Worm (Caenorhabditis elegans) whole organism, young adult: ENCODE measurements around the gene W09D10.4.
A peak's percentile ranks its signal among the peaks of the same experiment; 100 is the strongest.

Experiments used
- B0035.1 ChIP-seq: sonication (generic microtip); optimal IDR thresholded peaks from 2 replicates; lab custom pipeline; 2016; ENCODE audit warnings: missing genetic modification characterization, mild to moderate bottlenecking, missing compliant biosample characterization, missing genotype, missing genetic modification reagents
- B0261.1 ChIP-seq: sonication (generic microtip); optimal IDR thresholded peaks from 2 replicates; lab custom pipeline; 2016; ENCODE audit warnings: mild to moderate bottlenecking, missing genetic modification characterization, moderate library complexity, missing compliant biosample characterization
- B0336.3 ChIP-seq: fragments of 200-800 bp; sonication (Bioruptor generic); IDR thresholded peaks from 2 replicates; pipeline ENCODE4 v1.3.6; 2022; ENCODE audit warnings: missing genetic modification characterization, missing compliant biosample characterization
- C17E4.6 ChIP-seq: fragments of 200-800 bp; sonication (Bioruptor generic); IDR thresholded peaks from 2 replicates; pipeline ENCODE4 v1.3.6; 2022; ENCODE audit warnings: missing genetic modification reagents, missing genetic modification characterization, missing compliant biosample characterization
- F22D6.2 ChIP-seq: sonication (generic microtip); optimal IDR thresholded peaks from 2 replicates; lab custom pipeline; 2016; ENCODE audit warnings: mild to moderate bottlenecking, missing genetic modification characterization, missing compliant biosample characterization
- F23B12.7 ChIP-seq: sonication (generic microtip); optimal IDR thresholded peaks from 2 replicates; lab custom pipeline; 2017; ENCODE audit warnings: missing genetic modification characterization, mild to moderate bottlenecking, missing compliant biosample characterization, antibody characterized with exemption, moderate library complexity; ENCODE audit not compliant: insufficient read depth
- F33H1.4 ChIP-seq: fragments of 200-800 bp; sonication (Bioruptor generic); IDR thresholded peaks from 2 replicates; pipeline ENCODE4 v1.3.6; 2022; ENCODE audit warnings: missing genetic modification reagents, missing genetic modification characterization, missing compliant biosample characterization
- F52B5.7 ChIP-seq: sonication (generic microtip); optimal IDR thresholded peaks from 2 replicates; lab custom pipeline; 2016; ENCODE audit warnings: mild to moderate bottlenecking, missing genetic modification characterization, missing compliant biosample characterization
- K11D2.4 ChIP-seq: fragments of 200-800 bp; sonication (Bioruptor generic); IDR thresholded peaks from 2 replicates; pipeline ENCODE4 v1.3.6; 2022; ENCODE audit warnings: missing genetic modification reagents, missing genetic modification characterization, missing compliant biosample characterization
- K12H6.12 ChIP-seq: fragments of 200-800 bp; sonication (Bioruptor generic); optimal IDR thresholded peaks from 2 replicates; lab custom pipeline; 2018; ENCODE audit warnings: mild to moderate bottlenecking, missing genetic modification characterization, missing compliant biosample characterization
- ZK185.1 ChIP-seq: sonication (generic microtip); optimal IDR thresholded peaks from 2 replicates; lab custom pipeline; 2016; ENCODE audit warnings: mild to moderate bottlenecking, missing genetic modification characterization, missing compliant biosample characterization; ENCODE audit not compliant: poor library complexity, severe bottlenecking
- aptf-2 ChIP-seq: fragments of 200-800 bp; sonication (Bioruptor generic); conservative IDR thresholded peaks from 2 replicates; pipeline ENCODE4 v1.3.6; 2022; ENCODE audit warnings: missing genetic modification reagents, missing genetic modification characterization, missing compliant biosample characterization
- ccch-3 ChIP-seq: fragments of 200-800 bp; sonication (Bioruptor generic); optimal IDR thresholded peaks from 2 replicates; lab custom pipeline; 2018; ENCODE audit warnings: mild to moderate bottlenecking, missing genetic modification characterization, missing compliant biosample characterization
- ceh-40 ChIP-seq: fragments of 200-800 bp; sonication (Bioruptor generic); IDR thresholded peaks from 2 replicates; pipeline ENCODE4 v1.3.6; 2022; ENCODE audit warnings: missing genetic modification characterization, missing compliant biosample characterization
- ceh-79 ChIP-seq: sonication (generic microtip); optimal IDR thresholded peaks from 2 replicates; lab custom pipeline; 2017; ENCODE audit warnings: mild to moderate bottlenecking, missing genetic modification characterization, missing compliant biosample characterization
- die-1 ChIP-seq: sonication (generic microtip); optimal IDR thresholded peaks from 2 replicates; lab custom pipeline; 2016; ENCODE audit warnings: missing genotype, mild to moderate bottlenecking, missing genetic modification characterization, missing compliant biosample characterization
- dpff-1 ChIP-seq: sonication (generic microtip); optimal IDR thresholded peaks from 2 replicates; lab custom pipeline; 2017; ENCODE audit warnings: mild to moderate bottlenecking, missing genetic modification characterization, missing compliant biosample characterization
- efl-1 ChIP-seq: fragments of 150-350 bp; optimal IDR thresholded peaks from 2 replicates; lab custom pipeline; 2014; ENCODE audit warnings: missing biosample characterization, missing genetic modification reagents, missing genetic modification characterization
- ets-4 ChIP-seq: fragments of 200-800 bp; sonication (Bioruptor generic); optimal IDR thresholded peaks from 2 replicates; lab custom pipeline; 2018; ENCODE audit warnings: mild to moderate bottlenecking, missing genetic modification characterization, missing compliant biosample characterization
- gei-17 ChIP-seq: fragments of 200-800 bp; sonication (Bioruptor generic); optimal IDR thresholded peaks from 2 replicates; lab custom pipeline; 2018; ENCODE audit warnings: mild to moderate bottlenecking, missing genetic modification characterization, missing compliant biosample characterization
- hlh-12 ChIP-seq: sonication (generic microtip); optimal IDR thresholded peaks from 2 replicates; lab custom pipeline; 2016; ENCODE audit warnings: missing genetic modification characterization, missing compliant biosample characterization
- hlh-26 ChIP-seq: fragments of 200-800 bp; sonication (Bioruptor generic); conservative IDR thresholded peaks from 2 replicates; pipeline ENCODE4 v1.3.6; 2022; ENCODE audit warnings: missing genetic modification reagents, missing genetic modification characterization, missing compliant biosample characterization
- hmg-20 ChIP-seq: fragments of 200-800 bp; sonication (Bioruptor generic); IDR thresholded peaks from 2 replicates; pipeline ENCODE4 v1.3.6; 2022; ENCODE audit warnings: missing genetic modification reagents, missing genetic modification characterization, missing compliant biosample characterization
- let-526 ChIP-seq: fragments of 200-800 bp; sonication (Bioruptor generic); IDR thresholded peaks from 2 replicates; pipeline ENCODE4 v1.3.6; 2022; ENCODE audit warnings: missing genetic modification reagents, missing genetic modification characterization, missing compliant biosample characterization
- let-607 ChIP-seq, 2 experiments: fragments of 200-800 bp in 1 of 2; sonication (Bioruptor generic) in 1 of 2; sonication (generic microtip) in 1 of 2; optimal IDR thresholded peaks; 2 replicates each; lab custom pipeline; 2016 to 2018; ENCODE audit warnings: mild to moderate bottlenecking in 2 of 2, missing compliant biosample characterization in 2 of 2, missing genetic modification characterization in 2 of 2, moderate library complexity in 2 of 2, missing genotype in 1 of 2
- lin-26 ChIP-seq: fragments of 200-800 bp; sonication (Bioruptor generic); IDR thresholded peaks from 2 replicates; pipeline ENCODE4 v1.3.6; 2022; ENCODE audit warnings: missing genetic modification reagents, missing genetic modification characterization, missing compliant biosample characterization
- lin-54 ChIP-seq: fragments of 200-800 bp; sonication (Bioruptor generic); optimal IDR thresholded peaks from 2 replicates; lab custom pipeline; 2018; ENCODE audit warnings: mild to moderate bottlenecking, missing genetic modification characterization, missing compliant biosample characterization
- lir-1 ChIP-seq: fragments of 200-800 bp; sonication (Bioruptor generic); conservative IDR thresholded peaks from 2 replicates; pipeline ENCODE4 v1.3.6; 2022; ENCODE audit warnings: missing genetic modification reagents, missing genetic modification characterization, missing compliant biosample characterization
- madf-6 ChIP-seq: fragments of 200-800 bp; sonication (Bioruptor generic); IDR thresholded peaks from 2 replicates; pipeline ENCODE4 v1.3.6; 2022; ENCODE audit warnings: missing genetic modification reagents, missing genetic modification characterization, missing compliant biosample characterization
- madf-8 ChIP-seq: fragments of 200-800 bp; sonication (Bioruptor generic); conservative IDR thresholded peaks from 2 replicates; pipeline ENCODE4 v1.3.6; 2022; ENCODE audit warnings: missing genetic modification reagents, missing genetic modification characterization, missing compliant biosample characterization
- mcd-1 ChIP-seq: fragments of 200-800 bp; sonication (Bioruptor generic); IDR thresholded peaks from 2 replicates; pipeline ENCODE4 v1.3.6; 2022; ENCODE audit warnings: missing genetic modification reagents, missing genetic modification characterization, missing compliant biosample characterization
- mes-4 ChIP-seq: sonication (generic microtip); optimal IDR thresholded peaks from 2 replicates; lab custom pipeline; 2016; ENCODE audit warnings: missing genotype, missing genetic modification characterization, missing compliant biosample characterization
- nhr-179 ChIP-seq: sonication (generic microtip); optimal IDR thresholded peaks from 2 replicates; lab custom pipeline; 2016; ENCODE audit warnings: mild to moderate bottlenecking, missing genetic modification characterization, missing compliant biosample characterization
- nhr-90 ChIP-seq: sonication (generic microtip); optimal IDR thresholded peaks from 2 replicates; lab custom pipeline; 2016; ENCODE audit warnings: missing genotype, mild to moderate bottlenecking, missing genetic modification characterization, missing compliant biosample characterization
- rcor-1 ChIP-seq: fragments of 200-800 bp; sonication (Bioruptor generic); IDR thresholded peaks from 2 replicates; pipeline ENCODE4 v1.3.6; 2022; ENCODE audit warnings: missing genetic modification reagents, missing genetic modification characterization, missing compliant biosample characterization
- somi-1 ChIP-seq: fragments of 200-800 bp; sonication (Bioruptor generic); optimal IDR thresholded peaks from 2 replicates; lab custom pipeline; 2018; ENCODE audit warnings: mild to moderate bottlenecking, missing genetic modification characterization, missing compliant biosample characterization
- tlf-1 ChIP-seq: fragments of 200-800 bp; sonication (Bioruptor generic); optimal IDR thresholded peaks from 2 replicates; lab custom pipeline; 2018; ENCODE audit warnings: mild to moderate bottlenecking, missing genetic modification characterization, missing compliant biosample characterization
- unc-62 ChIP-seq: fragments of 150-350 bp; optimal IDR thresholded peaks from 2 replicates; lab custom pipeline; 2014; ENCODE audit warnings: missing biosample characterization, missing genetic modification reagents, missing genetic modification characterization

The W09D10.4 gene

ce11 chrIII:10739902-10740301, 23.9 kb upstream of the W09D10.4 start (continued):
- TF ChIP-seq F23B12.7 (tag; lab: Kevin White, UChicago) (no peak), F22D6.2 (tag; lab: Kevin White, UChicago) (no peak), gei-17 (GFP tag; lab: Kevin White, UChicago) (no peak), B0035.1 (tag; lab: Kevin White, UChicago) (no peak), somi-1 (GFP tag; lab: Kevin White, UChicago) (no peak), hlh-12 (tag; lab: Kevin White, UChicago) (no peak), mcd-1 (GFP tag; lab: Robert Waterston, UW) (peak; percentile 62), mes-4 (no peak), madf-6 (GFP tag; lab: Robert Waterston, UW) (peak; percentile 37), lin-26 (GFP tag; lab: Robert Waterston, UW) (peak; percentile 76), efl-1 (GFP tag; lab: Kevin White, UChicago) (no peak), ceh-79 (no peak), lin-54 (GFP tag; lab: Kevin White, UChicago) (no peak), F52B5.7 (tag; lab: Kevin White, UChicago) (no peak), B0336.3 (GFP tag; lab: Robert Waterston, UW) (no peak; the same call in 1 of the 2 replicates), ets-4 (GFP tag; lab: Kevin White, UChicago) (no peak), die-1 (no peak), rcor-1 (GFP tag; lab: Robert Waterston, UW) (0 out of 2 replicates have a peak, but pooled peaks have one; percentile 5), B0261.1 (tag; lab: Kevin White, UChicago) (no peak), aptf-2 (GFP tag; lab: Robert Waterston, UW) (no peak), unc-62 (no peak), nhr-90 (tag; lab: Kevin White, UChicago) (no peak), C17E4.6 (no peak), F33H1.4 (GFP tag; lab: Robert Waterston, UW) (no peak), ceh-40 (no peak), hlh-26 (GFP tag; lab: Robert Waterston, UW) (no peak), hmg-20 (GFP tag; lab: Robert Waterston, UW) (no peak), let-526 (GFP tag; lab: Robert Waterston, UW) (no peak), ZK185.1 (tag; lab: Kevin White, UChicago) (peak; percentile 35), ccch-3 (GFP tag; lab: Kevin White, UChicago) (no peak), K12H6.12 (tag; lab: Kevin White, UChicago) (peak; percentile 53), K11D2.4 (GFP tag; lab: Robert Waterston, UW) (no peak), lir-1 (GFP tag; lab: Robert Waterston, UW) (no peak), nhr-179 (tag; lab: Kevin White, UChicago) (no peak), madf-8 (no peak), let-607 (tag; optimal IDR thresholded peaks at IDR 0.05; lab: Kevin White, UChicago) (peak; percentile 65 to 80), dpff-1 (tag; lab: Kevin White, UChicago) (no peak)
- TF ChIP-seq, all 124 proteins: peak for 24

DNA sequence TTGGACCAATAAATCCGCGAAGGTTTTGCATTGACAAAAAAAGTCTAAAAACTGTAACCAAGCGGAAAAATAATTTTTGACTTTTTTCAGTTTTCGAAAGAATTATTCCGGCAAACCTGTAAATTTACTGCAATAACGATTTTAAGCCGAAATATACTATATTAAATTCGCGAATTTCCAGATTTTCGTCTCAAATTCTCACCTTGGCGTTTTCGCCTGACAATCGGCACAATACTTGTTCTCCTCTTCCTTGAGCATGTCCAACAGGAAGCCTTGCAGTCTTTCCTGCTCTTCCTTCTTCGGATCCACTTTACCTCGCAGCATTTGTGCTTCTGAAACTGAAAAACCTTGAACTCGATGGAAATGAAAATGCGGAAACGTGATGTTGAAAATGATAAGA, 23.5 kb upstream of the W09D10.4 start, which contains the start of gene smap-1:
Gene smap-1, minus strand, starts transcription at position 338 of the 400 bp plus-strand sequence.
- TF ChIP-seq tlf-1 (GFP tag; lab: Kevin White, UChicago) = no peak
- no peak for TF ChIP-seq die-1
